Worm (Caenorhabditis elegans): ENCODE measurements around the gene H05C05.2.

ce11 chrIII:2970251-2970650 lies 4.8 kb upstream of the H05C05.2 start:
- TF ChIP-seq efl-1 (GFP tag; optimal IDR thresholded peaks at IDR 0.05) = no peak
- no peak for TF ChIP-seq ama-1 (optimal IDR thresholded peaks at IDR 0.05)
- TF ChIP-seq ama-1 (GFP tag; optimal IDR thresholded peaks at IDR 0.05) = no peak
- no peak for TF ChIP-seq lin-40 (tag; optimal IDR thresholded peaks at IDR 0.05)
- TF ChIP-seq unc-62 (GFP tag; optimal IDR thresholded peaks at IDR 0.05) = no peak
- no peak for TF ChIP-seq ZK185.1 (tag; optimal IDR thresholded peaks at IDR 0.05; ENCODE audit: poor library complexity, severe bottlenecking)
- TF ChIP-seq madf-8 (GFP tag; conservative IDR thresholded peaks at IDR 0.05) = no peak
- no peak for TF ChIP-seq aptf-3 (GFP tag; IDR thresholded peaks at IDR 0.05)
- no peak for TF ChIP-seq let-607 (tag; optimal IDR thresholded peaks at IDR 0.05)
- no peak for TF ChIP-seq bed-2 (GFP tag; IDR thresholded peaks at IDR 0.05)
- TF ChIP-seq lin-54 (GFP tag; optimal IDR thresholded peaks at IDR 0.05) = no peak
- no peak for TF ChIP-seq B0019.2 (GFP tag; conservative IDR thresholded peaks at IDR 0.05)
- TF ChIP-seq die-1 (tag; optimal IDR thresholded peaks at IDR 0.05) = no peak

Measured in whole organism, young adult.